Fruit fly (Drosophila melanogaster) ovary, adult (tissue): Measurements from ENCODE around the gene beat-Vc.
"Not testable (repeated sequence)": the region's sequence is repeated elsewhere in the genome, so short reads cannot be mapped to it uniquely, and the experiment has no call there.

Source experiments
- CG17801 ChIP-seq: fragments of 200-800 bp; optimal IDR thresholded peaks from 2 replicates; lab custom pipeline; 2019; ENCODE audit warnings: missing biosample characterization, mild to moderate bottlenecking, missing genetic modification characterization, moderate library complexity; ENCODE audit not compliant: partially characterized antibody

Gene beat-Vc

dm6 chr3R:12717588-12718535 lies 65.2 kb downstream of the beat-Vc start:
- TF ChIP-seq CG17801 (GFP tag; lab: Kevin White, UChicago), result peak; percentile 30

- TF ChIP-seq CG17801 (GFP tag; lab: Kevin White, UChicago), result no peak
Measured at dm6 chr3R:12716894-12717293, 66.1 kb downstream of the beat-Vc start.

dm6 chr3R:12716251-12716650 lies 66.8 kb downstream of the beat-Vc start:
- TF ChIP-seq CG17801 (GFP tag; lab: Kevin White, UChicago), result peak; percentile 5

DNA sequence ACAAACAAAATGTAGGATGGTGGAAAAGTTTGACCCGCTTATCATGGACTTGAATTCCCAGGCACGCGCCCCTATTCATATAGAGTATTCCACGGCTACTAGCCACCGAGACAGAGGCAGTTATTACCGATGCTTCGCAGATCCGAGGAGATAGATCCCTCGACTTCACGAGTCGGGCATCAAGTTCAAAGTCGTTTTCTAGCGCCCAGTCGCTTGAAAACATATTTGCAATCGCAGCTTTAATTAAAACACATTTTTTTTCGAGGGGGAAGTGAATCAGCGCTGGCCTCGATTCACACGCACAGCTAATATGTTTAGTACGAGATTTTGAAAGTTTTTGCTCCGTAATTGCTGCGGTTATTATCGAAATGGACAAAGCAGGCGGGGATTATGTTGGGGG lies 67.8 kb downstream of the beat-Vc start:
- TF ChIP-seq CG17801 (GFP tag; lab: Kevin White, UChicago), result no peak

dm6 chr3R:12712178-12713172 lies 70.5 kb downstream of the beat-Vc start, which contains the start of gene PolQ:
PolQ (minus strand) TSS chr3R:12712299.
- TF ChIP-seq CG17801 (GFP tag; lab: Kevin White, UChicago), result not testable (repeated sequence)

dm6 chr3R:12704861-12705260 lies 78.2 kb downstream of the beat-Vc start, which contains the start of gene CG12279:
CG12279 (plus strand) TSS chr3R:12705094.
- TF ChIP-seq CG17801 (GFP tag; lab: Kevin White, UChicago), result no peak

DNA sequence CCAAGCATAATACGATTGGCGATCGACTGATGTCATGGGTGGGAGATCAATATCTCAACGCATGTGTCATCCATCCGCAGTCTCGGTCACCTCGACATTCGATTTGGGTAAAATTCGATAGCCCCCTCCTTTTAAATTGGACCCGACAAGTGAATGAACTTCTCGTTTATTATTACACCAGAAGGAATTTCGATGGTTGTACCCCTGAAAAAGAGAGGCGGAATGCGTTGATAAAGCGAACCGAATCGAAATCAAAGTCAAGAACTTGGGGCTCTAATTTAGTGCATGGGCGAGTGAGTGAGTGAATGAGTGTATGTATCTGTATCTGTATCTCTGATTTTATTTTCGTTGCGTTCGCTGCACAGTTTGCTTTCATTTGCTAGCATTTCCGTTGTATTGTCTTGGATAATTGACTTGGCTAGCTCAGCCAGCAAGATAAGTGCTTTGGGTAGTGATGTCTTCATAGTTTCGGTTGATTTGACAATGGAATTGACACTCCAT lies 81.0 kb downstream of the beat-Vc start:
- TF ChIP-seq CG17801 (GFP tag; lab: Kevin White, UChicago), result no peak

dm6 chr3R:12701257-12701656 lies 81.8 kb downstream of the beat-Vc start:
- no peak for TF ChIP-seq CG17801 (GFP tag; lab: Kevin White, UChicago)

DNA sequence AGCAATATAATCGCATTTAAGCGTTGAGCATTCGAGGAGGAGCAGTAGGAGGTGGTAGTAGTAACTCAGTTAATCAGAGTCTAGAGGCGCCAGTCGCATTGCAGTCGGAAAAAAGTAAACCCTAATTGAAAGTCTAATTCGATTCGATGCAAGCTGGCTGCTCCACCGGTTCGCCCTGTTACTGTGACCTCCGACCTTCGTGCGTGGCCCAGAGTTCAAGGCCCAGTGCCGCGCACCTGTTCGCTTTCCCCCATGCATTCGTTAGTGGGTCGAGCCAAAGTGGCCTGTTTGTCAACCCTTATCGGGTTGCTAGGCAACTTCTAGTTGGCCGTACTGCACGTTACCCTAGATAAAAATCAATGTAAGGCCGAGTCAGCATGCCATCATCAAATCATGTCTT lies 82.6 kb downstream of the beat-Vc start:
- TF ChIP-seq CG17801 (GFP tag; lab: Kevin White, UChicago), result no peak

dm6 chr3R:12699620-12700378 lies 83.2 kb downstream of the beat-Vc start:
- no peak for TF ChIP-seq CG17801 (GFP tag; lab: Kevin White, UChicago)

DNA sequence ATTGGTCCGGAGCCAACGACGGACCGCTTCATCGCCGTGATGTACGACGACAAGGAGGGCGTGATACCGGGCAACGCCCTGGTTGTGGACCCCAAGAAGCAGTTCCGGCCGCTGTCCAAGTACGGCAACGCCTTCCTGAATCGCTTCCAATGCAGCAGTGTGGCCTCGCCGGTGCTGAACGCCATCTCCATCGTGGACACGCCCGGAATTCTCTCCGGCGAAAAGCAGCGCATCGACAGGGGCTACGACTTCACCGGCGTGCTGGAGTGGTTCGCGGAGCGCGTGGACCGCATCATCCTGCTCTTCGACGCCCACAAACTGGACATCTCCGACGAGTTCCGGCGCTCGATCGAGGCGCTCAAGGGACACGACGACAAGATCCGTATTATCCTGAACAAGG lies 84.7 kb downstream of the beat-Vc start:
- TF ChIP-seq CG17801 (GFP tag; lab: Kevin White, UChicago), result no peak

DNA sequence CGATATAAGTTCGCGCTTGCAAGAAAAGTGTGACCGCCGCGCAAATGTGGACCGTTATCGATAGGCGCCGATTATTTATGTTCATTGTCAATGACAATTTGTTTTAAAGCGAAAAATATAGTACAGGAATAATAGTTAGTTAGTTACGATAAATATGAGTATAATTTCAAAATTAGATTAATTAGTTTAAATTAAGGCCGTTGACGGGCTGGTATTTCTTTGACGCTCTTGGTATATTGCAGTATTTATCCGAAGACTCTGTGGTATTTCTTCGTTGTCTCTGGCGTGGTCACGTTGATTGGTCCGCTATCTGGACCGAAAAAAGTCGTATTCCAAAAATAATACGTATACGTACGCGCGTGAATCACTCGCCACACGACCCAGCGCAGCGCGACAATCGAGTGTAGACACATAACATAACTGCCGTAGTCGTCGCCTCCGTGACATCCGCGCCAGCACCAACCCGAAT lies 85.4 kb downstream of the beat-Vc start:
- TF ChIP-seq CG17801 (GFP tag; lab: Kevin White, UChicago), result no peak

DNA sequence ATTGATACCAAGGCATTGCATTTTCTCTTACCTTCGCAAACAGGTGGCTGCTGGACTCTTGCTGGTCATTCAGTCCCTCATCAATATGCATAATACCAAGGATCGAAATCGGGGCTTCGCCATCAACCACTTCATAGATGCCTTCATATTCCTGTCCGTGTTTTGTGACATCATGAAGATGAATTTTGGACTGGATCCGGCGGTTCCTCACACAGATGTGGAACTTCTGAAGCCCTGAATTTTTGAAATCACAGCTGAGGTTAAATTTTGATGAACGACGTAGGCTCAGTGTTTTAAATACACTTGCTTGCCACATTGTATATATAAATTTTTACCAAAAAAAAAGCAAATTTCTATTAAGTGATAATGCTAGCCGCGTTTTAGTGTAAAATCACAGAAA lies 86.0 kb downstream of the beat-Vc start, which contains the start of gene Past1:
Gene Past1 (plus strand): TSS at position 301 of the 400 bp plus-strand sequence.
- TF ChIP-seq CG17801 (GFP tag; lab: Kevin White, UChicago), result no peak
